Worm (Caenorhabditis elegans): ENCODE measurements around the gene F10E9.3.

F10E9.3 gene

DNA sequence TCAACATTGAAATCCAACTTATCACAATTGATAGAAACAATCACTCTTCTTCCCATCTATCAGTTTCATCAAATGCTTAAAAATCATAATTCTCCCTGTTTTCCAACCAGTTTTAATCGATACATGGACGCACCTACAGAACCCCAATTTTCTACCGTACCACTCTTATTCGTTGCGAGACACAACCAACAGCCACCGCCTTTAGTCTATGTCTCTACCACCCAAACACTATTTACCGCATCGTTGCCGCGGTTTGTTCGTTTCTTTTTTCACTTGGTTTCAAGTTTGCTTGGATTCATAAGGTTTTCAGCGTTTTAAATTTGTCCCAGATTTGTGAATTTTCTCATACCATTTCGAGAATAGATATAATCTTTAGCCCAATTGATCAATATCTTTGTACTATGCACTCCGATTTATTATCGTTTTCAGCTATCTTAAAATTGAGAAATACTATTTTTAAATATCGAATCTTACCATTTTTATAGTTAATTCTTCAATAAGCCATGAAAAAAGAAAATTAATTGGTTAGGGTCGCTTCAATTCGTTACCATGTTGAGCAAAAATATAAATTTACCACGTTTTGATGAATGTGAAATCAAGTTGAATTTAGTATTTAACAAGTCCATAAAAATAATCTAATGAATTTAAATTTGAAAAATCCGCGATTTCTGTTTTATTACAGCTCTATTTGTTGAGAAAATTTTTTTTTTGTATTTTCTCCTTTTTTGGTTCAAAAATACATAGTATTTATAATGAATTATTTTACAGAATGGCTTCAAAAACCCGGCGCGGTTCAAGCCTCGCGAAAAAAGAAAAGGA lies at the start of gene F10E9.3:
Gene F10E9.3, plus strand, starts transcription at position 769 of the 819 bp plus-strand sequence.
- TF ChIP-seq hmbx-1 (tag; optimal IDR thresholded peaks at IDR 0.05) (no peak), flt-1 (GFP tag; IDR thresholded peaks at IDR 0.05) (no peak), ceh-36 (tag; optimal IDR thresholded peaks at IDR 0.05) (no peak), F13C5.2 (tag; optimal IDR thresholded peaks at IDR 0.05) (no peak), B0310.2 (tag; optimal IDR thresholded peaks at IDR 0.05) (no peak), tbx-37 (GFP tag; conservative IDR thresholded peaks at IDR 0.05) (no peak), pes-1 (GFP tag; IDR thresholded peaks at IDR 0.05) (no peak), tbx-11 (GFP tag; IDR thresholded peaks at IDR 0.05) (no peak), ets-7 (tag; optimal IDR thresholded peaks at IDR 0.05) (no peak), sea-1 (GFP tag; conservative IDR thresholded peaks at IDR 0.05) (no peak), hnd-1 (tag; optimal IDR thresholded peaks at IDR 0.05) (no peak)

DNA sequence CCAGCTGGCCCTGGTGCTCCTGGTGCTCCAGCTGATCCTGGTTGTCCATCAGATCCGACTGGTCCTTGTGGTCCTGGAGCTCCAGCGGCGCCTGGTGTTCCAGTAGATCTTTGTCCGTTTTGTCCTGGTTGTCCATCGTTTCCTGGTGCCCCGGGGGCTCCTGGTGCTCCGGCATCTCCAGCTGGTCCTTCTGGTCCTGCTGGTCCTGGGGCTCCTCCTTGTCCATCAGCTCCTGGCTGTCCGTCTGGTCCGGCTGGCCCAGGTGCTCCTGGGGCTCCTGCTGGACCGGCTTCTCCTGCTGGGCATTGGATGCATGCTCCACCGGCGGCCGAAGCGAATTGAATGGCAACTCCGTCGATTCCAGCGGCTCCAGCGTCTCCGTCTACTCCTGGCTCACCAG lies 48.2 kb upstream of the F10E9.3 start:
- no peak for TF ChIP-seq tbx-37 (GFP tag; conservative IDR thresholded peaks at IDR 0.05)
- TF ChIP-seq tbx-11 (GFP tag; IDR thresholded peaks at IDR 0.05): no peak
- no peak for TF ChIP-seq ceh-13 (GFP tag; optimal IDR thresholded peaks at IDR 0.05)
- TF ChIP-seq sea-1 (GFP tag; conservative IDR thresholded peaks at IDR 0.05): no peak
- no peak for TF ChIP-seq scrt-1 (GFP tag; IDR thresholded peaks at IDR 0.05)
- no peak for TF ChIP-seq hmg-4 (GFP tag; optimal IDR thresholded peaks at IDR 0.05)
- TF ChIP-seq pes-1 (GFP tag; IDR thresholded peaks at IDR 0.05): no peak
- no peak for TF ChIP-seq flt-1 (GFP tag; IDR thresholded peaks at IDR 0.05)
- no peak for TF ChIP-seq B0310.2 (tag; optimal IDR thresholded peaks at IDR 0.05)
- no peak for TF ChIP-seq hmbx-1 (tag; optimal IDR thresholded peaks at IDR 0.05)
- TF ChIP-seq F13C5.2 (tag; optimal IDR thresholded peaks at IDR 0.05): no peak
- no peak for TF ChIP-seq hnd-1 (tag; optimal IDR thresholded peaks at IDR 0.05)
- TF ChIP-seq ceh-36 (tag; optimal IDR thresholded peaks at IDR 0.05): no peak

DNA sequence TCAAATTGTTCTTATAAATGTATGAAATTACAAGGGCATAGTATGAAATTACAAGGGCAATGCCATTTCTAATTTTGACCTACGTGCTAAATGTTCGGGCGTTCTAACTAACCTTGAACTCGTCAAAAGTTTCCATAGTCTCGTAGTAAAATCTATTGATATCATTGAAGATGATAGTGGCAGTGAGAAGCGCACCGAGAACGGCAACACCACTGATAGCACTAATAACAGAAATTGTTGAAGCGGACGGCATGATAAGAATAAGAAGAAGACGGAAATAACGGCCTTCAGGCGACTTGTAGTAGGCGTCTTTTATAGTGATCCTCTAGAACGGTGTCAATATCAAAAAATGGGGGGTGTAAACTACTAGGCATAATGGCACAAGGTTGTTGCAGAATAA lies 47.4 kb upstream of the F10E9.3 start, which contains the start of gene col-91:
Gene col-91, minus strand, starts transcription at position 288 of the 400 bp plus-strand sequence.
- TF ChIP-seq tbx-11 (GFP tag; IDR thresholded peaks at IDR 0.05): no peak
- TF ChIP-seq ama-1 (optimal IDR thresholded peaks at IDR 0.05): no peak
- TF ChIP-seq ceh-36 (tag; optimal IDR thresholded peaks at IDR 0.05): no peak
- no peak for TF ChIP-seq ceh-13 (GFP tag; optimal IDR thresholded peaks at IDR 0.05)
- no peak for TF ChIP-seq hnd-1 (tag; optimal IDR thresholded peaks at IDR 0.05)
- TF ChIP-seq tra-4 (tag; optimal IDR thresholded peaks at IDR 0.05): no peak
- TF ChIP-seq B0310.2 (tag; optimal IDR thresholded peaks at IDR 0.05): no peak
- no peak for TF ChIP-seq scrt-1 (GFP tag; IDR thresholded peaks at IDR 0.05)
- TF ChIP-seq sea-1 (GFP tag; conservative IDR thresholded peaks at IDR 0.05): no peak
- no peak for TF ChIP-seq aly-1 (tag; optimal IDR thresholded peaks at IDR 0.05)
- no peak for TF ChIP-seq tbx-37 (GFP tag; conservative IDR thresholded peaks at IDR 0.05)
- no peak for TF ChIP-seq hmbx-1 (tag; optimal IDR thresholded peaks at IDR 0.05)
- no peak for TF ChIP-seq ets-7 (tag; optimal IDR thresholded peaks at IDR 0.05)
- no peak for TF ChIP-seq F13C5.2 (tag; optimal IDR thresholded peaks at IDR 0.05)
- no peak for TF ChIP-seq pes-1 (GFP tag; IDR thresholded peaks at IDR 0.05)
- TF ChIP-seq flt-1 (GFP tag; IDR thresholded peaks at IDR 0.05): no peak
- TF ChIP-seq hmg-4 (GFP tag; optimal IDR thresholded peaks at IDR 0.05): no peak

DNA sequence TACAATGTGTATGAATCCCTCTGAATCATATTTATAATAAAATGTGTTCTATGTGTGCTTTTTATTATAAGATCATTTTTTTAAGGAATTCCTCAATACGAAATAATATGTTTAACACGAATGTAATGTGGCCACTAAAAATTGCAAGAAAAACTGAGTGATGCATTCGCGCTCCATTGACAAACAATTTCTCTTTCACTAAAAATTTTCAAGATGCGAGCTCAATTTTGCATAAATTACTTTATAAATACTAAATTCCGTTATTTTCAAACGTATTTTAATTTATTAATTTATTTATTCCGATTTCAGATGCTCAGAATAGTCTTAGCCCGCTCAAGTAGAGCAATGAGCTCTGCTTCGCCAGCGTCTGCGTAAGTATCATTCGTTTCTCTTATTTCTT lies 45.1 kb upstream of the F10E9.3 start, which contains the start of gene mrps-9:
Gene mrps-9, plus strand, starts transcription at position 310 of the 400 bp plus-strand sequence.
- TF ChIP-seq scrt-1 (GFP tag; IDR thresholded peaks at IDR 0.05) (no peak), ceh-36 (tag; optimal IDR thresholded peaks at IDR 0.05) (no peak), aly-1 (tag; optimal IDR thresholded peaks at IDR 0.05) (no peak), hnd-1 (tag; optimal IDR thresholded peaks at IDR 0.05) (no peak), pes-1 (GFP tag; IDR thresholded peaks at IDR 0.05) (no peak), tra-4 (tag; optimal IDR thresholded peaks at IDR 0.05) (no peak), hmg-4 (GFP tag; optimal IDR thresholded peaks at IDR 0.05) (no peak), tbx-37 (GFP tag; conservative IDR thresholded peaks at IDR 0.05) (no peak), B0310.2 (tag; optimal IDR thresholded peaks at IDR 0.05) (no peak), F13C5.2 (tag; optimal IDR thresholded peaks at IDR 0.05) (no peak), ceh-13 (GFP tag; optimal IDR thresholded peaks at IDR 0.05) (no peak), ama-1 (optimal IDR thresholded peaks at IDR 0.05) (no peak), flt-1 (GFP tag; IDR thresholded peaks at IDR 0.05) (no peak)

DNA sequence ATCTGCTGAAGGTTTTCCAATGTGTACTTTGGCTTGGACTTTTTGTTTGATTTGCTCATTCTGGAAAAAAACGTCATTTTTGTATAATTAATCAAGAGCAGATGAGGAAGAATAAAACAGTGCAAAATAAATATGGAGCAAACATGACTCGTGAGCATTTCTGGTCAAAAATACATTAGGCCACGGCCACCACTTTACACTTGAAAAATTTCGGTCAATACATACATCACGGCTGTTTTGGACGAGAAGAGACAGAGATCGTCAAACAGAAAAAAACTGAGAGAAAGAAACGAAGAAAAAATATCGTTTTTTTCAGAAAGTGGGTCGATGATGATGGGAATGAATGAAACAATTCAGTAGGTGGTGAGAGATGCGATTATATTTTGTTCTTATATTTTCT lies 42.5 kb upstream of the F10E9.3 start, which contains the start of the genes F09G8.7 and crn-7:
Gene F09G8.7, minus strand, starts transcription at position 60 of the 400 bp plus-strand sequence.
Gene crn-7, plus strand, starts transcription at position 236 of the 400 bp plus-strand sequence.
- no peak for TF ChIP-seq B0310.2 (tag; optimal IDR thresholded peaks at IDR 0.05)
- TF ChIP-seq pes-1 (GFP tag; IDR thresholded peaks at IDR 0.05): no peak
- no peak for TF ChIP-seq ets-7 (tag; optimal IDR thresholded peaks at IDR 0.05)
- no peak for TF ChIP-seq ama-1 (optimal IDR thresholded peaks at IDR 0.05)
- TF ChIP-seq tra-4 (tag; optimal IDR thresholded peaks at IDR 0.05): no peak

DNA sequence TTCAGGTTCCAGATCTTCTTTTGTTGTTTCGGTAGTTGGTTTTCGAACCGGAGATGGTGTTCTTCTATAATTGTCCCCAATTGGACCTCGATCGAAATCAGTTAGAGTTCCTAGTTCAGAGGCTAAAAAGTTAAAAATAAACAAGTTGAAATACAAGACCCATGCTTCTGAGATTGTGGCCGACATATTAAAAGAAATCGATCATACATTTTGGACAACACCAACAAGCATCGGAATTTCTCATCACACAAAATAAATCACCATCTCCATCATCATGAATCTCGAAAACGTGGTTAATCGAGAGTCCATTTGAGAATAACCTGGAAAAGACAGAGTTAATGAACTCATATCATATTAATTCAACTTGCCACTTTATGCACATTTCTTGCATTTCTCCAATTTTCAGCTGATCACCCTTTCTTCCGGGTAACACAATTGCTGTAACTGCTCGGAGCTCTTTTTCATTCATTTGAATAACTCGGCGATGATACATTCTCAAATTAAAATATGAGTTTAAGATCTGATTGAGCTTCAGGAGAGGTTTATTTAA lies 39.1 kb upstream of the F10E9.3 start, which contains the start of the genes mps-4 and F09G8.10:
Gene mps-4, minus strand, starts transcription at position 101 of the 550 bp plus-strand sequence.
Gene F09G8.10, minus strand, starts transcription at position 500 of the 550 bp plus-strand sequence.
- TF ChIP-seq F13C5.2 (tag; optimal IDR thresholded peaks at IDR 0.05) (no peak), sea-1 (GFP tag; conservative IDR thresholded peaks at IDR 0.05) (no peak), ama-1 (optimal IDR thresholded peaks at IDR 0.05) (no peak), hmg-4 (GFP tag; optimal IDR thresholded peaks at IDR 0.05) (no peak), B0310.2 (tag; optimal IDR thresholded peaks at IDR 0.05) (no peak), hmbx-1 (tag; optimal IDR thresholded peaks at IDR 0.05) (no peak), scrt-1 (GFP tag; IDR thresholded peaks at IDR 0.05) (no peak), ets-7 (tag; optimal IDR thresholded peaks at IDR 0.05) (no peak), tbx-11 (GFP tag; IDR thresholded peaks at IDR 0.05) (no peak), aly-1 (tag; optimal IDR thresholded peaks at IDR 0.05) (no peak), tra-4 (tag; optimal IDR thresholded peaks at IDR 0.05) (no peak), hnd-1 (tag; optimal IDR thresholded peaks at IDR 0.05) (no peak), ceh-13 (GFP tag; optimal IDR thresholded peaks at IDR 0.05) (no peak), ceh-36 (tag; optimal IDR thresholded peaks at IDR 0.05) (no peak), flt-1 (GFP tag; IDR thresholded peaks at IDR 0.05) (no peak), tbx-37 (GFP tag; conservative IDR thresholded peaks at IDR 0.05) (no peak), pes-1 (GFP tag; IDR thresholded peaks at IDR 0.05) (no peak)
